Worm (Caenorhabditis elegans) whole organism, L3 larva: Measurements from ENCODE around the gene ebax-1.

ENCODE experiments used
- R02D3.7 ChIP-seq: fragments of 150-350 bp; optimal IDR thresholded peaks from 2 replicates; lab custom pipeline; 2014; ENCODE audit warnings: missing biosample characterization, missing genetic modification characterization
- ZK546.5 ChIP-seq: sonication (generic microtip); optimal IDR thresholded peaks from 2 replicates; lab custom pipeline; 2017; ENCODE audit warnings: missing biosample characterization, missing genetic modification characterization
- aly-2 ChIP-seq: fragments of 150-350 bp; optimal IDR thresholded peaks from 2 replicates; lab custom pipeline; 2014; ENCODE audit warnings: missing biosample characterization, missing genetic modification characterization
- ama-1 ChIP-seq: fragments of 150-350 bp; optimal IDR thresholded peaks from 2 replicates; lab custom pipeline; 2018
- ceh-16 ChIP-seq: sonication (generic microtip); optimal IDR thresholded peaks from 2 replicates; lab custom pipeline; 2017; ENCODE audit warnings: missing biosample characterization, missing genetic modification characterization
- ceh-28 ChIP-seq: fragments of 150-350 bp; optimal IDR thresholded peaks from 2 replicates; lab custom pipeline; 2014; ENCODE audit warnings: missing biosample characterization, missing genetic modification reagents, missing genetic modification characterization
- ceh-82 ChIP-seq: fragments of 150-350 bp; optimal IDR thresholded peaks from 2 replicates; lab custom pipeline; 2014; ENCODE audit warnings: missing biosample characterization, missing genetic modification characterization
- ceh-9 ChIP-seq: sonication (generic microtip); optimal IDR thresholded peaks from 2 replicates; lab custom pipeline; 2018; ENCODE audit warnings: missing biosample characterization, missing genetic modification characterization
- daf-12 ChIP-seq: fragments of 150-350 bp; optimal IDR thresholded peaks from 2 replicates; lab custom pipeline; 2014; ENCODE audit warnings: missing biosample characterization, missing genetic modification reagents, missing genetic modification characterization
- egl-27 ChIP-seq: sonication (generic microtip); optimal IDR thresholded peaks from 4 replicates; lab custom pipeline; 2017; ENCODE audit warnings: missing biosample characterization, missing genetic modification reagents, missing genetic modification characterization
- egl-5 ChIP-seq: fragments of 150-350 bp; optimal IDR thresholded peaks from 2 replicates; lab custom pipeline; 2017; ENCODE audit warnings: missing biosample characterization, missing genetic modification reagents, missing genetic modification characterization, inconsistent platforms
- elt-1 ChIP-seq: fragments of 150-350 bp; optimal IDR thresholded peaks from 2 replicates; lab custom pipeline; 2014; ENCODE audit warnings: missing biosample characterization, missing genetic modification characterization
- elt-2 ChIP-seq: sonication (generic microtip); optimal IDR thresholded peaks from 2 replicates; lab custom pipeline; 2016; ENCODE audit warnings: missing genetic modification reagents, mild to moderate bottlenecking, missing genetic modification characterization, missing compliant biosample characterization
- elt-3 ChIP-seq, 3 experiments: fragments of 150-350 bp in 1 of 3; sonication (generic microtip) in 2 of 3; optimal IDR thresholded peaks; 2 replicates in 2 of 3; 4 replicates in 1 of 3; lab custom pipeline; 2014 to 2017; ENCODE audit warnings: missing biosample characterization in 3 of 3, missing genetic modification characterization in 3 of 3
- eor-1 ChIP-seq, 2 experiments: fragments of 150-350 bp; optimal IDR thresholded peaks; 2 replicates each; lab custom pipeline; 2014 to 2018; ENCODE audit warnings: missing biosample characterization in 2 of 2, missing genetic modification characterization in 2 of 2
- fkh-10 ChIP-seq: sonication (generic microtip); optimal IDR thresholded peaks from 2 replicates; lab custom pipeline; 2017; ENCODE audit warnings: missing biosample characterization, missing genetic modification reagents, missing genetic modification characterization
- fkh-2 ChIP-seq: fragments of 150-350 bp; optimal IDR thresholded peaks from 2 replicates; lab custom pipeline; 2014; ENCODE audit warnings: missing biosample characterization, missing genetic modification reagents, missing genetic modification characterization
- fos-1 ChIP-seq: fragments of 150-350 bp; optimal IDR thresholded peaks from 2 replicates; lab custom pipeline; 2014; ENCODE audit warnings: missing biosample characterization, missing genetic modification characterization
- hmg-11 ChIP-seq: sonication (generic microtip); optimal IDR thresholded peaks from 2 replicates; lab custom pipeline; 2016; ENCODE audit warnings: missing genetic modification characterization, missing compliant biosample characterization
- jun-1 ChIP-seq: fragments of 150-350 bp; optimal IDR thresholded peaks from 2 replicates; lab custom pipeline; 2014; ENCODE audit warnings: missing biosample characterization, missing genetic modification reagents, missing genetic modification characterization
- lin-15B ChIP-seq: fragments of 150-350 bp; optimal IDR thresholded peaks from 2 replicates; lab custom pipeline; 2014; ENCODE audit warnings: missing biosample characterization, missing genetic modification characterization
- lin-39 ChIP-seq: fragments of 150-350 bp; optimal IDR thresholded peaks from 2 replicates; lab custom pipeline; 2018; ENCODE audit warnings: missing biosample characterization, missing genetic modification reagents, missing genetic modification characterization
- lsy-12 ChIP-seq: sonication (generic microtip); optimal IDR thresholded peaks from 2 replicates; lab custom pipeline; 2016; ENCODE audit warnings: mild to moderate bottlenecking, missing genetic modification characterization, missing compliant biosample characterization
- mdl-1 ChIP-seq: fragments of 150-350 bp; optimal IDR thresholded peaks from 2 replicates; lab custom pipeline; 2014; ENCODE audit warnings: missing biosample characterization, missing genetic modification characterization
- mml-1 ChIP-seq: fragments of 150-350 bp; sonication (generic microtip); optimal IDR thresholded peaks from 3 replicates; lab custom pipeline; 2014; ENCODE audit warnings: missing biosample characterization, missing genetic modification characterization
- nfya-1 ChIP-seq: sonication (generic microtip); optimal IDR thresholded peaks from 2 replicates; lab custom pipeline; 2017; ENCODE audit warnings: missing genetic modification characterization, mild to moderate bottlenecking, missing compliant biosample characterization, antibody characterized with exemption, moderate library complexity; ENCODE audit not compliant: insufficient read depth
- nhr-11 ChIP-seq: fragments of 150-350 bp; optimal IDR thresholded peaks from 2 replicates; lab custom pipeline; 2014; ENCODE audit warnings: missing biosample characterization, missing genetic modification characterization
- nhr-12 ChIP-seq: fragments of 150-350 bp; optimal IDR thresholded peaks from 2 replicates; lab custom pipeline; 2014; ENCODE audit warnings: missing biosample characterization, missing genetic modification characterization
- nhr-23 ChIP-seq: fragments of 150-350 bp; optimal IDR thresholded peaks from 2 replicates; lab custom pipeline; 2014; ENCODE audit warnings: missing biosample characterization, missing genetic modification reagents, missing genetic modification characterization
- nhr-237 ChIP-seq: fragments of 150-350 bp; optimal IDR thresholded peaks from 2 replicates; lab custom pipeline; 2014; ENCODE audit warnings: missing biosample characterization, missing genetic modification characterization
- nhr-25 ChIP-seq: sonication (generic microtip); optimal IDR thresholded peaks from 2 replicates; lab custom pipeline; 2017; ENCODE audit warnings: missing biosample characterization, missing genetic modification characterization
- nhr-28 ChIP-seq: fragments of 150-350 bp; optimal IDR thresholded peaks from 2 replicates; lab custom pipeline; 2014; ENCODE audit warnings: missing biosample characterization, missing genetic modification characterization
- nhr-43 ChIP-seq: sonication (generic microtip); optimal IDR thresholded peaks from 2 replicates; lab custom pipeline; 2016; ENCODE audit warnings: mild to moderate bottlenecking, missing genetic modification characterization, missing compliant biosample characterization; ENCODE audit not compliant: poor library complexity, severe bottlenecking
- nhr-67 ChIP-seq: fragments of 150-350 bp; optimal IDR thresholded peaks from 2 replicates; lab custom pipeline; 2014; ENCODE audit warnings: missing biosample characterization, missing genetic modification characterization
- nhr-76 ChIP-seq: fragments of 150-350 bp; sonication (generic microtip); optimal IDR thresholded peaks from 5 replicates; lab custom pipeline; 2014; ENCODE audit warnings: missing biosample characterization, missing genetic modification characterization
- nhr-77 ChIP-seq: fragments of 150-350 bp; optimal IDR thresholded peaks from 2 replicates; lab custom pipeline; 2014; ENCODE audit warnings: missing biosample characterization, missing genetic modification characterization
- pha-4 ChIP-seq: fragments of 150-350 bp; optimal IDR thresholded peaks from 2 replicates; lab custom pipeline; 2014; ENCODE audit warnings: missing biosample characterization, missing genetic modification reagents, missing genetic modification characterization
- pqm-1 ChIP-seq: fragments of 150-350 bp; optimal IDR thresholded peaks from 2 replicates; lab custom pipeline; 2017; ENCODE audit warnings: missing biosample characterization, missing genetic modification characterization, inconsistent platforms
- sea-2 ChIP-seq: fragments of 150-350 bp; sonication (generic microtip); optimal IDR thresholded peaks from 4 replicates; lab custom pipeline; 2014; ENCODE audit warnings: missing biosample characterization, missing genetic modification reagents, missing genetic modification characterization
- skn-1 ChIP-seq: fragments of 150-350 bp; optimal IDR thresholded peaks from 2 replicates; lab custom pipeline; 2014; ENCODE audit warnings: missing biosample characterization, missing genetic modification characterization
- snpc-4 ChIP-seq: fragments of 150-350 bp; optimal IDR thresholded peaks from 2 replicates; lab custom pipeline; 2014; ENCODE audit warnings: missing biosample characterization, missing genetic modification characterization
- tbx-2 ChIP-seq: sonication (generic microtip); optimal IDR thresholded peaks from 2 replicates; lab custom pipeline; 2016; ENCODE audit warnings: mild to moderate bottlenecking, missing genetic modification characterization, missing compliant biosample characterization
- unc-39 ChIP-seq: sonication (generic microtip); optimal IDR thresholded peaks from 4 replicates; lab custom pipeline; 2017; ENCODE audit warnings: missing biosample characterization, missing genetic modification characterization
- unc-62 ChIP-seq: fragments of 150-350 bp; sonication (generic microtip); optimal IDR thresholded peaks from 4 replicates; lab custom pipeline; 2014; ENCODE audit warnings: missing biosample characterization, missing genetic modification reagents, missing genetic modification characterization
- zag-1 ChIP-seq: fragments of 150-350 bp; optimal IDR thresholded peaks from 2 replicates; lab custom pipeline; 2014; ENCODE audit warnings: missing biosample characterization, missing genetic modification characterization
- ztf-11 ChIP-seq: fragments of 150-350 bp; optimal IDR thresholded peaks from 2 replicates; lab custom pipeline; 2014; ENCODE audit warnings: missing biosample characterization, missing genetic modification characterization
- ztf-4 ChIP-seq: fragments of 150-350 bp; optimal IDR thresholded peaks from 2 replicates; lab custom pipeline; 2014; ENCODE audit warnings: missing biosample characterization, missing genetic modification characterization

The ebax-1 gene

DNA sequence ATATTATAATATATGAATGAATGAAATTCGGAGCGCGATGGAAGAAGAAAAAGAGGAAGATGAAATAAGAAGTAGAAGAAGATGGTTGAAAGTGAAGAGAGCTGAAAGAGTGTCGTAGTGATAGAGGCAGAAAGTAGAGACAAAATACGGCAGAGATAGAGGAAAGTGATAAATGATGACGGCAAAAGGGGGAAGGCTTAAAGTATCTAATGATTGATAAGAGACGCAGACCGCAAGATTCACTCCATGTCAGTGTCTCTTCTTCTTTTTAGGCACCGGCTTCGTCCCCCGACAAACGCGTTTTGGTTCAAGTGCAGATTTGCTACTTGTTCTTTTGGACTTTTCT lies 55.6 kb downstream of the ebax-1 start:
- TF ChIP-seq lin-39 (tag; lab: Kevin White, UChicago), result peak; percentile 71
- TF ChIP-seq nhr-25 (tag; lab: Kevin White, UChicago), result peak; percentile 88
- TF ChIP-seq nhr-237 (tag; lab: Kevin White, UChicago), result no peak
- peak; percentile 76 for TF ChIP-seq nhr-11 (tag; lab: Kevin White, UChicago)
- TF ChIP-seq lsy-12 (tag; lab: Kevin White, UChicago), result peak; percentile 35
- TF ChIP-seq lin-15B, result no peak
- peak; percentile 68 for TF ChIP-seq nhr-43
- TF ChIP-seq ceh-16 (tag; lab: Kevin White, UChicago), result no peak
- TF ChIP-seq eor-1 (tag; optimal IDR thresholded peaks at IDR 0.05; lab: Kevin White, UChicago), result no peak
- no peak for TF ChIP-seq fkh-10 (GFP tag; lab: Kevin White, UChicago)
- no peak for TF ChIP-seq pha-4 (tag; lab: Kevin White, UChicago)
- no peak for TF ChIP-seq fos-1 (tag; lab: Kevin White, UChicago)
- no peak for TF ChIP-seq nhr-77 (tag; lab: Kevin White, UChicago)
- no peak for TF ChIP-seq hmg-11
- TF ChIP-seq nhr-67 (tag; lab: Kevin White, UChicago), result no peak
- peak; percentile 11 for TF ChIP-seq elt-1 (tag; lab: Kevin White, UChicago)
- TF ChIP-seq egl-5 (tag; lab: Kevin White, UChicago), result no peak
- peak; percentile 59 for TF ChIP-seq pqm-1 (tag; lab: Kevin White, UChicago)
- peak; percentile 2 for TF ChIP-seq R02D3.7 (tag; lab: Kevin White, UChicago)
- TF ChIP-seq jun-1, result peak; percentile 91
- no peak for TF ChIP-seq zag-1 (tag; lab: Kevin White, UChicago)
- no peak for TF ChIP-seq ceh-9 (tag; lab: Kevin White, UChicago)
- TF ChIP-seq aly-2 (tag; lab: Kevin White, UChicago), result no peak
- TF ChIP-seq ZK546.5, result no peak
- peak; percentile 84 for TF ChIP-seq skn-1
- TF ChIP-seq ztf-11 (tag; lab: Kevin White, UChicago), result no peak
- TF ChIP-seq nhr-76 (tag; lab: Kevin White, UChicago), result no peak
- TF ChIP-seq elt-3 (tag; optimal IDR thresholded peaks at IDR 0.05; lab: Kevin White, UChicago), result peak in 2 of 3 experiments; percentile 15 to 52
- peak; percentile 34 for TF ChIP-seq nfya-1 (tag; lab: Kevin White, UChicago)
- peak; percentile 40 for TF ChIP-seq nhr-23 (tag; lab: Kevin White, UChicago)
- no peak for TF ChIP-seq ztf-4
- TF ChIP-seq unc-62, result peak; percentile 41
- TF ChIP-seq mml-1 (tag; lab: Kevin White, UChicago), result no peak
- TF ChIP-seq egl-27, result peak; percentile 13
- no peak for TF ChIP-seq fkh-2 (tag; lab: Kevin White, UChicago)
- TF ChIP-seq nhr-28 (tag; lab: Kevin White, UChicago), result no peak
- no peak for TF ChIP-seq unc-39 (tag; lab: Kevin White, UChicago)
- no peak for TF ChIP-seq daf-12 (tag; lab: Kevin White, UChicago)
- TF ChIP-seq snpc-4 (tag; lab: Kevin White, UChicago), result peak; percentile 40
- TF ChIP-seq sea-2 (GFP tag; lab: Kevin White, UChicago), result no peak
- no peak for TF ChIP-seq nhr-12 (tag; lab: Kevin White, UChicago)
- peak; percentile 32 for TF ChIP-seq ceh-82 (tag; lab: Kevin White, UChicago)
- TF ChIP-seq ama-1 (lab: Kevin White, UChicago), result no peak
- TF ChIP-seq elt-2 (tag; lab: Kevin White, UChicago), result peak; percentile 96
- TF ChIP-seq tbx-2 (tag; lab: Kevin White, UChicago), result no peak
- TF ChIP-seq ceh-28 (tag; lab: Kevin White, UChicago), result peak; percentile 50
- no peak for TF ChIP-seq mdl-1 (tag; lab: Kevin White, UChicago)
- TF ChIP-seq, all 47 proteins: peak for 19
